Fruit fly (Drosophila melanogaster) whole organism, larva: ENCODE data around the gene CG10026.
A peak's percentile ranks its signal among the peaks of the same experiment; 100 is the strongest.

Experiments
- noc ChIP-seq: fragments of 200-800 bp; sonication (Bioruptor generic); optimal IDR thresholded peaks from 3 replicates; lab custom pipeline; 2019; ENCODE audit warnings: missing biosample characterization, mild to moderate bottlenecking, missing genetic modification characterization, moderate library complexity

Gene CG10026

dm6 chr2L:19423467-19424122 lies 30.5 kb upstream of the CG10026 start, which contains the start of the genes Alp12 and CG13085:
Gene Alp12 (plus strand): TSS chr2L:19424050.
Gene CG13085 (plus strand): TSS chr2L:19424050.
- TF ChIP-seq noc (tag; lab: Kevin White, UChicago), result peak; percentile 98

DNA sequence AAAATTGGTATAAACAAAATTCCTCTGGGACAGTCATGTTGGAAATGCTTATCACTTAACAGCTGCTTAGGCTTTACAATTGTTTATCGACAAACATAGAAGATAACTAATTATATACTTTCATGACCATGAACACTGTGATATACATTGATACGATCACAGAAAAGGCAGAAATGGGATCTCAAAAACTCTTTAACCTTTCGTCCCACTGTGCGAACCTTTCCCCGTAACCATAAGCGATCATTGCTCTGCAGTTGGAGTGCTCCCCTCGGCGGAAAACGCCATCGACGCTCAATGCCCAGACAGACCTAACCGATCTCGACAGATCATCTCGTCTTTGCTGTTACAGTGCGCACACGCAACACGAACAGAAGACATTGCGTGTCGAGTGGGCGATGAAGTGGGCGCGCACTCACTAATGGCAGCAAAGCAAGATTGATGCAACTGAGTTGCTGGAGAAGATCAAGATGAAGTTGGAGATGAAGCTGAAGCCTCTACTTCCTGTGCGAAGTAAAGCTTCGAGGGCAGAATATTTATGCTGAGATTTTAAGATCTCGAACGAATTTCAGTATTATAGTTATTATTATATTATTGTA lies 29.7 kb upstream of the CG10026 start:
- TF ChIP-seq noc (tag; lab: Kevin White, UChicago), result no peak

DNA sequence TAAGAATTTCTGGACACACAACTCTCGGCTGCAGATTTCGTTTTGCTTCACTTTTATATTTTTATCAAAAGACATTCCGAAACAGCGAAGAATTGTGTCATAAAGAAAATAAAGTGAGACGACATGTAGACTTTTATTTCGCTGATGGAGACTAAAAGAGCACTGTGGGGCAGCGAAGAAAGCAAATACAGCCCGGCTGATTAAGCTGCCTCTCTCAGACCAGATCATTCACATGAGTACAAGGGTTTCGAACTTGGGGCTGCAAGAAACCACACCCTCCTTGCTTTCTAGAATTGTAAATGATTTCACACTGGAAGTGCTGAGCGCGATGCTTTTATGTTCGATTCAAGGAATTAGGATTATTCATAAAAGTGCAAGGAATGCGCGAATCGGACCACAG lies 29.0 kb upstream of the CG10026 start:
- no peak for TF ChIP-seq noc (tag; lab: Kevin White, UChicago)

dm6 chr2L:19425765-19426329 lies 28.2 kb upstream of the CG10026 start:
- peak; percentile 75 for TF ChIP-seq noc (tag; lab: Kevin White, UChicago)

dm6 chr2L:19426330-19426781 lies 27.7 kb upstream of the CG10026 start, which contains the start of gene Pax:
Gene Pax (minus strand): TSS chr2L:19426596.
- no peak for TF ChIP-seq noc (tag; lab: Kevin White, UChicago)

- TF ChIP-seq noc (tag; lab: Kevin White, UChicago), result peak; percentile 28
Measured at dm6 chr2L:19429731-19430130, 24.3 kb upstream of the CG10026 start.

- TF ChIP-seq noc (tag; lab: Kevin White, UChicago), result no peak
Measured at dm6 chr2L:19430343-19430742, 23.7 kb upstream of the CG10026 start, which contains the start of gene RtcB. Gene RtcB (plus strand): TSS chr2L:19430643.

dm6 chr2L:19432424-19433015 lies 21.5 kb upstream of the CG10026 start, which contains the start of gene Rab9:
Gene Rab9 (plus strand): TSS chr2L:19432574.
- peak; percentile 32 for TF ChIP-seq noc (tag; lab: Kevin White, UChicago)

dm6 chr2L:19433292-19433691 lies 20.8 kb upstream of the CG10026 start:
- TF ChIP-seq noc (tag; lab: Kevin White, UChicago), result peak; percentile 84

- TF ChIP-seq noc (tag; lab: Kevin White, UChicago), result peak; percentile 61
Measured at dm6 chr2L:19434260-19434659, 19.8 kb upstream of the CG10026 start.

DNA sequence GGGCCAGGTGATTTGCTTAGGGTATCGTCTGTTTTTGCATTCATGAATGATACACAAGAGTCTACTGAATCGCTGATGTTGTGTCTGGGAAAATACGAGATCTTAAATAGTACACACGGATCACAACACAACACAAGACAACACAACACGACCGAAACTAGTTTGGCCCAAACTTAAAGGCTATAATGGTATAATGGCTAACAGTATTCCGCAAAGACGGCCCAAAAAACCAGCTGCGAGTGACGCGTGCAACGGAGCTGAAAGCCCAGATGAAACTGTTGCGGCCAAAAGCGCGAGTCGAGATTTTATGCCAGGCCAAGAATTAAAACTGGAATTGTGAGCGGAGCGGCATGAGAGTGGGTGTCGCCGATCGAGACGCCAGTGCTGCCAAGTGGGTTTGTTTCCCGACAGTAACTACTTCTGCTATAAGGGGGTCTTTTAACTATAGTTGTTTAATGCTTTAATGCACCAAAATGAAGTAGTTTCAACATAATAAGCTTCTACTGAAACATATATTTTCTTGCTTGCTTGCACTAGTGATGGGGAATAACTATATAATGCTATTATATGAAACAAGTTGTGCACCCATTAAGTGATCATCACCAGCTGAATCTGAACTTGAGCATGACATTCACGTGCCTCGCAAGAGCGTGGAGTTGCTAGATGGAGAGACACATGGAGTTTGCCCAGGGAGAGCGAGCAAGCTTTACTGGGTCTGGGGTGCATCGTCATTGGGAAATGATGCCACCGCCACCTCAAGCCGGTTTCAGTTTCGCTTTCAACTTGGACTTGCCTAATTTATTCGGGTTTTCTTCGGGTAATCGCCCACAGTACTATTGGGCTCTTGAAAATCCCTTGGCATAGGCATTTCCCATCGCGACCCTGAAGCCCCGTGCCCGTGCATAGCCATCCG lies 15.1 kb upstream of the CG10026 start:
- no peak for TF ChIP-seq noc (tag; lab: Kevin White, UChicago)

DNA sequence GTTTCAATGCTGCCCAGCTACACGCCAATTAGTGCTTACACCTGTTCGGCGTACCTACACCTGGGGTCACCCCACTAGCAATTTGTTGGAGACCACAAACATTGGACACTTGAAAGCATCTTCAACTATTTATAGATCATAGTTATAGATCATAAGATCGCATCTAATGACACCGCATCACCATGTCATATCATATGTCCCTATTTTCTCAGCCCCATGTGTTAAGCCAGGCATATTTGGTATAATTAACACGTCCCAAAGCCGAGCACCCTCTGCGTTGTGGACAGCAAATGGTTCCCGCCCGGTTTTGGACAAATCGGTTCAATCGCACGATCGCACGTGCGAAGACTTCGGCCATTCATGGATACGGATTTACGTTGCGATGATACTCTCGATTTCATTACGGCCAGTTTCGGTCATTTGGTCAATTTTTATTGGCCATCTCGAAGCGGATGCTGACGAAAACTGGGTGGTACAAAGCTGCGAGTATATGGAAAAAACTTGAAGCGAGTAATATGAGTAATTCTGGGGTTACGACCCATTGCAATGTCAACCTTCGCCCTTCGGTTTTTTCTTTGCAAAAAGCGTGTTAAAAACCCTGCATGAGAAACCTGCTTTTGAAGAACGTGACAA lies 14.3 kb upstream of the CG10026 start:
- no peak for TF ChIP-seq noc (tag; lab: Kevin White, UChicago)

DNA sequence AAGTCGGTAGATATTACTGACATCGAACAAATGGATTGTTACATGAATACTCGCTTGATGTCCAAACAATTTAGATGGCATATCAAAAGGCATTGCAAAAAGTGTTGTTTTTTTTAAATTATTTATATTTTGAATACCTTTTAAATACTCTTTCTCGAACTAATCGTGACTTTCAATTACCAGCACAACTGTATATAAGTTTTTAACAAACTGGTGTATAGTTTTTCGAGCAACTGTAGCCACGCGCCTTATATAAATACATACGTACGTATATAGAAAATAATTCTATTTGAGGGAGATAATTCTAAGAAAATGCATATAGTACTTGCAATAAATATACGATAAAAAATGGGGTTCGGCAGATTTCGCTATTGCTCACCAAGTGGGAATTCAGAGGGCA lies 13.8 kb upstream of the CG10026 start:
- no peak for TF ChIP-seq noc (tag; lab: Kevin White, UChicago)

- no peak for TF ChIP-seq noc (tag; lab: Kevin White, UChicago)
Measured at dm6 chr2L:19440732-19441131, 13.3 kb upstream of the CG10026 start.

DNA sequence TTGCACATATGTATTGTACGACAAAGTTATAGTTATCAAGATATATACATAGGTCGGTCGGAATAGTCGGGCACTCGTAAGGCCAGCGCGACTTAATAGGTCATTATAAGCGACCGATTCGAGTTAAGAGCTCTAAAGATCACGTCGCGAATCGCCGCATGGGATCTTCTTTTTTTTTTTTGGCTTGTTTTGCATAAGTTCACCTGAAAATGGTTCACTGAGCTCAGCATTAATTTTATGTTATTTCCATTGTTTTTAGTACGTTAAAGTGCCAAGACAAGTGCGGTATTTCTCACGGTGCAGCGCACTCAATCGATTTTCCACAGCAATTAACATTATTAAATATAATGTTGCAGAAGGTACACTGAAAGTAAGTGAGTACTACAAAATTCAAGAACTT lies 12.7 kb upstream of the CG10026 start:
- TF ChIP-seq noc (tag; lab: Kevin White, UChicago), result no peak
